Fruit fly (Drosophila melanogaster): ENCODE results near the gene CG2187.

DNA sequence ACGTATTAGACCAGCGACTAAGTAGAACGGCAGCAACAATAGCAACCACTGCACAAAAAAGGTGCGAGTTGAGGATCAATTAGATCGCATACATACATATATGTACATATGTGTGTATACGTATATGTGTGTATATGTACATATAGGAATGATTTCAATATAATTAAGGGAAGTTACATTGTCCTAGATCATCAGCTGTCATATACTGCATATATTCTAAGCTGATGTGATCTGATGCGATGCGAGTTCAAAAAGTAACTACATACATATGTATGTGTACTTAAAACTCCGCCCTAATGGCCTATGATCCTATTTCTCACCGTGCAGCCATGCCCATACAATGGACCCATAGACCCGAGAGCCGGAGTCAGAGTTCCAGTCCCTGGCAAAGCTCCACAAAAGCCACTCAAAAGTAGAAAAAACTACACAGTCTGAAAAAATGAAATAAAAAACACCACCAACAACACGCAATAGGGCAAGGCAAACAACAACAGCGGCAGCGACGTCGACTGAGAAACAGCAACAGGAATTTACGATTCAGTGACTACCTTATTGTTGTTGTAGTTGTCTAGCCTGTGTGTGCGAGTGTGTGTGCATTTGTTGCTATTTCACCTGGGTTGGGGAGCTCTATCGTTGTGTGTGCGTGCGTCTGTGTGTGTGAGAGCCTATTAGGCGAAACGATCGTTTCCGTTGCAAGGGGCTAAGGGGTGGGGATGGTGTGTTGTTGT is 35.1 kb downstream of the CG2187 start:
- no peak for TF ChIP-seq OdsH (GFP tag; optimal IDR thresholded peaks at IDR 0.05)
- TF ChIP-seq psq (GFP tag; optimal IDR thresholded peaks at IDR 0.05) = no peak
- TF ChIP-seq usp (GFP tag; optimal IDR thresholded peaks at IDR 0.05) = no peak
- no peak for TF ChIP-seq Abd-B (GFP tag; optimal IDR thresholded peaks at IDR 0.05)
- no peak for TF ChIP-seq CrebA (GFP tag; optimal IDR thresholded peaks at IDR 0.05; ENCODE audit: borderline replicate concordance)
- no peak for TF ChIP-seq N (GFP tag; optimal IDR thresholded peaks at IDR 0.05)
- TF ChIP-seq Sp1 (GFP tag; optimal IDR thresholded peaks at IDR 0.05) = no peak
- no peak for TF ChIP-seq Hr83 (GFP tag; optimal IDR thresholded peaks at IDR 0.05; ENCODE audit: poor library complexity, severe bottlenecking)
- TF ChIP-seq br (GFP tag; optimal IDR thresholded peaks at IDR 0.05) = no peak
- no peak for TF ChIP-seq h (GFP tag; optimal IDR thresholded peaks at IDR 0.05)
- TF ChIP-seq Mio (GFP tag; optimal IDR thresholded peaks at IDR 0.05) = no peak
- no peak for TF ChIP-seq Myc (optimal IDR thresholded peaks at IDR 0.05)
- no peak for TF ChIP-seq jim (GFP tag; optimal IDR thresholded peaks at IDR 0.05)
- TF ChIP-seq Hnf4 (GFP tag; optimal IDR thresholded peaks at IDR 0.05) = no peak
